Fruit fly (Drosophila melanogaster): ENCODE results near the gene RpS19b.

The RpS19b gene

DNA sequence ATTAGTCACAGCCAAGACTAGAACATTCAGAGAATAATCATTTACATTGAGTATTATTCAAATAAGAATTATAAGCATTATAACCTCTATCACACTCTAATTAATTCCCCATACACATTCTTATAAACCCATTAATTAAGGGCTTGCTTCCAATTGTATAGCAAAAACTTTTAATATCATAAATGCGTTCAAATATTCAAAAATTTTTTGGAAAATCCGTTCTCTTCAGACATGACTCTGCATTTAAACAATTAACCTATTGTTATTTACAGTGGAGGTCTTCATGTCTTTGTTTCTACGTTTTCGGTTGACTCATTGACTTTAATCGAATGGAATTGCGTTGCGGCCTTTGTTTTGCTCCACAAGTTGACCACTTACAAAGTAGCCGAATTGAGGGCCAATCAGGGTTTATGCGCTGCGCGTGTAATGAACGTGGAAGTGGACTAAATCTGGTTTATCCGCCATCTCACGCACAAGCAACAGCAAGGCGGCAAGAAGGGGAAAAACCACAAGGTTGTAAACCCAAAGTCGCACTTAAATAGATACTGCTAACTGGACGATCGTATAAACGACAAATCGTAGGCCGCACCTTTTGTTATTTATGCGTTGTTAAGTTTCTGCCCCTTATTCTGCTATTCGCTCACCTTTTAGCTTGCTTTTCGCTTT, 12.3 kb downstream of the RpS19b start (continued):
- peak; percentile 17 for TF ChIP-seq Hsf (GFP tag; optimal IDR thresholded peaks at IDR 0.05)
- peak; percentile 74 for TF ChIP-seq zfh2 (GFP tag; optimal IDR thresholded peaks at IDR 0.05)
- TF ChIP-seq CG30431 (GFP tag; optimal IDR thresholded peaks at IDR 0.05) = no peak
- no peak for TF ChIP-seq p53 (GFP tag; optimal IDR thresholded peaks at IDR 0.05)
- TF ChIP-seq CG8924 (tag; optimal IDR thresholded peaks at IDR 0.05) = no peak
- TF ChIP-seq Oaz (GFP tag; IDR thresholded peaks at IDR 0.05) = no peak
- TF ChIP-seq Blimp-1 (GFP tag; optimal IDR thresholded peaks at IDR 0.05) = no peak
- TF ChIP-seq toy (GFP tag; IDR thresholded peaks at IDR 0.05) = peak; percentile 56; the same call in 1 of the 2 replicates
- no peak for TF ChIP-seq CG15479 (GFP tag; optimal IDR thresholded peaks at IDR 0.05)
- TF ChIP-seq CG6813 (GFP tag; optimal IDR thresholded peaks at IDR 0.05) = no peak
- TF ChIP-seq CG14441 (GFP tag; IDR thresholded peaks at IDR 0.05) = peak; percentile 62
- peak; percentile 57 for TF ChIP-seq fd3F (GFP tag; optimal IDR thresholded peaks at IDR 0.05)
- TF ChIP-seq CG11093 (GFP tag; IDR thresholded peaks at IDR 0.05) = 0 out of 3 replicates have a peak, but pooled peaks have one; percentile 16
- peak; percentile 40; the same call in 1 of the 3 replicates for TF ChIP-seq CG14050 (GFP tag; IDR thresholded peaks at IDR 0.05)
- TF ChIP-seq CG14965 (GFP tag; optimal IDR thresholded peaks at IDR 0.05; ENCODE audit: borderline replicate concordance) = no peak
- peak; percentile 56 for TF ChIP-seq al (GFP tag; IDR thresholded peaks at IDR 0.05)
- peak; percentile 35 for TF ChIP-seq Side (GFP tag; optimal IDR thresholded peaks at IDR 0.05)
- no peak for TF ChIP-seq dimm (GFP tag; IDR thresholded peaks at IDR 0.05)
- no peak for TF ChIP-seq Sry-δ (GFP tag; optimal IDR thresholded peaks at IDR 0.05)
- TF ChIP-seq CG14860 (GFP tag; IDR thresholded peaks at IDR 0.05; ENCODE audit: partially characterized antibody) = no peak
- no peak for TF ChIP-seq Nf-YA (GFP tag; IDR thresholded peaks at IDR 0.05)
- no peak for TF ChIP-seq Sin3A (optimal IDR thresholded peaks at IDR 0.05)
- peak; percentile 76 for TF ChIP-seq caup (GFP tag; optimal IDR thresholded peaks at IDR 0.05; ENCODE audit: severe bottlenecking)
- peak; percentile 43 for TF ChIP-seq jumu (GFP tag; optimal IDR thresholded peaks at IDR 0.05)
- TF ChIP-seq bigmax (GFP tag; optimal IDR thresholded peaks at IDR 0.05) = no peak
- no peak for TF ChIP-seq Dll (GFP tag; IDR thresholded peaks at IDR 0.05; ENCODE audit: partially characterized antibody)
- TF ChIP-seq Rx (GFP tag; IDR thresholded peaks at IDR 0.05) = peak; percentile 33
- TF ChIP-seq NC2α (GFP tag; optimal IDR thresholded peaks at IDR 0.05) = no peak
- TF ChIP-seq z (GFP tag; IDR thresholded peaks at IDR 0.05) = no peak
- TF ChIP-seq CG2199 (GFP tag; IDR thresholded peaks at IDR 0.05) = no peak
- TF ChIP-seq gcm (GFP tag; optimal IDR thresholded peaks at IDR 0.05) = no peak
- TF ChIP-seq CG18764 (GFP tag; optimal IDR thresholded peaks at IDR 0.05) = no peak
- TF ChIP-seq jigr1 (GFP tag; IDR thresholded peaks at IDR 0.05) = no peak
- peak; percentile 30 for TF ChIP-seq esg (GFP tag; conservative IDR thresholded peaks at IDR 0.05)
- peak; percentile 48; the same call in 1 of the 3 replicates for TF ChIP-seq C15 (GFP tag; IDR thresholded peaks at IDR 0.05)
- TF ChIP-seq CG10274 (GFP tag; optimal IDR thresholded peaks at IDR 0.05) = no peak
- no peak for TF ChIP-seq CG13123 (GFP tag; optimal IDR thresholded peaks at IDR 0.05)
- TF ChIP-seq Bteb2 (GFP tag; optimal IDR thresholded peaks at IDR 0.05) = no peak
- TF ChIP-seq CG43689 (GFP tag; IDR thresholded peaks at IDR 0.05) = no peak
- no peak for TF ChIP-seq nmo (GFP tag; optimal IDR thresholded peaks at IDR 0.05)
- 0 out of 3 replicates have a peak, but pooled peaks have one; percentile 31 for TF ChIP-seq Optix (GFP tag; IDR thresholded peaks at IDR 0.05)
- TF ChIP-seq Stat92E (GFP tag; optimal IDR thresholded peaks at IDR 0.05) = no peak
- no peak for TF ChIP-seq az2 (GFP tag; optimal IDR thresholded peaks at IDR 0.05)
- no peak for TF ChIP-seq mld (GFP tag; IDR thresholded peaks at IDR 0.05; ENCODE audit: partially characterized antibody)
- peak; percentile 57 for TF ChIP-seq MBD-R2 (GFP tag; IDR thresholded peaks at IDR 0.05)
- peak; percentile 92 for TF ChIP-seq CG13894 (tag; optimal IDR thresholded peaks at IDR 0.05)
- peak; percentile 57 for TF ChIP-seq stc (GFP tag; IDR thresholded peaks at IDR 0.05)
- no peak for TF ChIP-seq Opbp (GFP tag; IDR thresholded peaks at IDR 0.05; ENCODE audit: partially characterized antibody)
- TF ChIP-seq wek (GFP tag; optimal IDR thresholded peaks at IDR 0.05) = no peak
- TF ChIP-seq CG1602 (GFP tag; optimal IDR thresholded peaks at IDR 0.05) = no peak
